Worm (Caenorhabditis elegans) whole organism, L4 larva: ENCODE data around the gene C16D9.1.

ENCODE experiments used
- D1046.2 ChIP-seq: fragments of 200-800 bp; sonication (Bioruptor generic); IDR thresholded peaks from 2 replicates; pipeline ENCODE4 v1.3.6; 2022; ENCODE audit warnings: missing genetic modification characterization, missing compliant biosample characterization
- F37D6.2 ChIP-seq: sonication (generic microtip); optimal IDR thresholded peaks from 2 replicates; lab custom pipeline; 2016; ENCODE audit warnings: mild to moderate bottlenecking, missing genetic modification characterization, missing compliant biosample characterization
- Y105C5A.15 ChIP-seq: fragments of 200-800 bp; sonication (Bioruptor generic); IDR thresholded peaks from 2 replicates; pipeline ENCODE4 v1.3.6; 2022; ENCODE audit warnings: missing genetic modification characterization, missing compliant biosample characterization
- ZK337.2 ChIP-seq: fragments of 200-800 bp; sonication (Bioruptor generic); IDR thresholded peaks from 2 replicates; pipeline ENCODE4 v1.3.6; 2022; ENCODE audit warnings: missing genetic modification reagents, missing genetic modification characterization, missing compliant biosample characterization
- ZK546.5 ChIP-seq, 2 experiments: sonication (generic microtip); optimal IDR thresholded peaks; 2 replicates each; lab custom pipeline; 2017; ENCODE audit warnings: missing biosample characterization in 2 of 2, missing genetic modification characterization in 2 of 2
- aha-1 ChIP-seq: fragments of 150-350 bp; peaks from one replicate; lab custom pipeline; 2014; ENCODE audit warnings: missing biosample characterization, missing genetic modification characterization
- aly-2 ChIP-seq: sonication (generic microtip); optimal IDR thresholded peaks from 2 replicates; lab custom pipeline; 2018; ENCODE audit warnings: missing biosample characterization, missing genetic modification characterization
- ceh-20 ChIP-seq: fragments of 200-800 bp; sonication (Bioruptor generic); IDR thresholded peaks from 2 replicates; pipeline ENCODE4 v1.3.6; 2022; ENCODE audit warnings: missing genetic modification reagents, missing genetic modification characterization, missing compliant biosample characterization
- ceh-44 ChIP-seq: fragments of 200-800 bp; sonication (Bioruptor generic); IDR thresholded peaks from 2 replicates; pipeline ENCODE4 v1.3.6; 2022; ENCODE audit warnings: missing genetic modification reagents, missing genetic modification characterization, missing compliant biosample characterization
- daf-12 ChIP-seq: fragments of 150-350 bp; optimal IDR thresholded peaks from 2 replicates; lab custom pipeline; 2014; ENCODE audit warnings: missing biosample characterization, missing genetic modification reagents, missing genetic modification characterization
- daf-16 ChIP-seq, 3 experiments: sonication (generic microtip); optimal IDR thresholded peaks; 2 replicates each; lab custom pipeline; 2016 to 2017; ENCODE audit warnings: missing genetic modification characterization in 3 of 3, missing genetic modification reagents in 3 of 3, mild to moderate bottlenecking in 2 of 3, missing compliant biosample characterization in 2 of 3, missing biosample characterization in 1 of 3, moderate library complexity in 1 of 3
- dmd-6 ChIP-seq: fragments of 200-800 bp; sonication (Bioruptor generic); IDR thresholded peaks from 2 replicates; pipeline ENCODE4 v1.3.6; 2022; ENCODE audit warnings: missing genetic modification reagents, missing genetic modification characterization, missing compliant biosample characterization
- dmd-8 ChIP-seq: fragments of 200-800 bp; sonication (Bioruptor generic); IDR thresholded peaks from 2 replicates; pipeline ENCODE4 v1.3.6; 2022; ENCODE audit warnings: missing genetic modification characterization, missing compliant biosample characterization
- dmd-9 ChIP-seq: fragments of 200-800 bp; sonication (Bioruptor generic); IDR thresholded peaks from 2 replicates; pipeline ENCODE4 v1.3.6; 2022; ENCODE audit warnings: missing genetic modification reagents, missing genetic modification characterization, missing compliant biosample characterization
- dpl-1 ChIP-seq: fragments of 150-350 bp; optimal IDR thresholded peaks from 2 replicates; lab custom pipeline; 2014; ENCODE audit warnings: missing biosample characterization, missing genetic modification reagents, missing genetic modification characterization
- duxl-1 ChIP-seq: sonication (generic microtip); optimal IDR thresholded peaks from 2 replicates; lab custom pipeline; 2016; ENCODE audit warnings: mild to moderate bottlenecking, missing genetic modification characterization, moderate library complexity, missing compliant biosample characterization; ENCODE audit not compliant: poor library complexity
- hlh-11 ChIP-seq: fragments of 200-800 bp; sonication (Bioruptor generic); optimal IDR thresholded peaks from 2 replicates; lab custom pipeline; 2018; ENCODE audit warnings: mild to moderate bottlenecking, missing genetic modification characterization, missing compliant biosample characterization
- lin-39 ChIP-seq: fragments of 150-350 bp; optimal IDR thresholded peaks from 2 replicates; lab custom pipeline; 2014; ENCODE audit warnings: missing biosample characterization, missing genetic modification reagents, missing genetic modification characterization
- nhr-10 ChIP-seq: fragments of 150-350 bp; optimal IDR thresholded peaks from 2 replicates; lab custom pipeline; 2014; ENCODE audit warnings: missing biosample characterization, missing genetic modification characterization
- nhr-102 ChIP-seq: sonication (generic microtip); optimal IDR thresholded peaks from 2 replicates; lab custom pipeline; 2016; ENCODE audit warnings: mild to moderate bottlenecking, missing genetic modification characterization, moderate library complexity, missing compliant biosample characterization
- nhr-11 ChIP-seq: fragments of 150-350 bp; optimal IDR thresholded peaks from 2 replicates; lab custom pipeline; 2014; ENCODE audit warnings: missing biosample characterization, missing genetic modification characterization
- nhr-111 ChIP-seq: fragments of 200-800 bp; sonication (Bioruptor generic); optimal IDR thresholded peaks from 2 replicates; lab custom pipeline; 2018; ENCODE audit warnings: mild to moderate bottlenecking, missing genetic modification characterization, missing compliant biosample characterization
- nhr-28 ChIP-seq: fragments of 150-350 bp; optimal IDR thresholded peaks from 2 replicates; lab custom pipeline; 2014; ENCODE audit warnings: missing biosample characterization, missing genetic modification characterization
- nhr-77 ChIP-seq: fragments of 150-350 bp; optimal IDR thresholded peaks from 2 replicates; lab custom pipeline; 2014; ENCODE audit warnings: missing biosample characterization, missing genetic modification characterization
- php-3 ChIP-seq: fragments of 200-800 bp; sonication (Bioruptor generic); IDR thresholded peaks from 2 replicates; pipeline ENCODE4 v1.3.6; 2022; ENCODE audit warnings: missing genetic modification reagents, missing genetic modification characterization, missing compliant biosample characterization
- pqm-1 ChIP-seq: sonication (generic microtip); optimal IDR thresholded peaks from 2 replicates; lab custom pipeline; 2017; ENCODE audit warnings: missing biosample characterization, missing genetic modification characterization
- sdz-12 ChIP-seq: fragments of 200-800 bp; sonication (Bioruptor generic); optimal IDR thresholded peaks from 2 replicates; lab custom pipeline; 2018; ENCODE audit warnings: mild to moderate bottlenecking, missing genetic modification characterization, missing compliant biosample characterization
- skn-1 ChIP-seq: fragments of 150-350 bp; optimal IDR thresholded peaks from 2 replicates; lab custom pipeline; 2014; ENCODE audit warnings: missing biosample characterization, missing genetic modification characterization
- spr-3 ChIP-seq: fragments of 200-800 bp; sonication (Bioruptor generic); optimal IDR thresholded peaks from 2 replicates; lab custom pipeline; 2018; ENCODE audit warnings: mild to moderate bottlenecking, missing genetic modification characterization, missing compliant biosample characterization
- tag-97 ChIP-seq: fragments of 200-800 bp; sonication (Bioruptor generic); IDR thresholded peaks from 2 replicates; pipeline ENCODE4 v1.3.6; 2022; ENCODE audit warnings: missing genetic modification characterization, missing compliant biosample characterization
- tra-1 ChIP-seq: fragments of 200-800 bp; sonication (Bioruptor generic); IDR thresholded peaks from 2 replicates; pipeline ENCODE4 v1.3.6; 2022; ENCODE audit warnings: missing genetic modification reagents, missing genetic modification characterization, missing compliant biosample characterization
- unc-39 ChIP-seq: sonication (generic microtip); optimal IDR thresholded peaks from 2 replicates; lab custom pipeline; 2017; ENCODE audit warnings: missing biosample characterization, missing genetic modification characterization
- unc-62 ChIP-seq, 3 experiments: fragments of 150-350 bp in 1 of 3; sonication (generic microtip); optimal IDR thresholded peaks in 2 of 3; peaks in 1 of 3; 1 replicate in 1 of 3; 2 replicates in 2 of 3; lab custom pipeline; 2014 to 2017; ENCODE audit warnings: missing biosample characterization in 3 of 3, missing genetic modification characterization in 3 of 3, missing genetic modification reagents in 3 of 3, missing genotype in 1 of 3
- zip-11 ChIP-seq: fragments of 200-800 bp; sonication (Bioruptor generic); IDR thresholded peaks from 2 replicates; pipeline ENCODE4 v1.3.6; 2022; ENCODE audit warnings: missing genetic modification characterization, missing compliant biosample characterization

Gene C16D9.1

DNA sequence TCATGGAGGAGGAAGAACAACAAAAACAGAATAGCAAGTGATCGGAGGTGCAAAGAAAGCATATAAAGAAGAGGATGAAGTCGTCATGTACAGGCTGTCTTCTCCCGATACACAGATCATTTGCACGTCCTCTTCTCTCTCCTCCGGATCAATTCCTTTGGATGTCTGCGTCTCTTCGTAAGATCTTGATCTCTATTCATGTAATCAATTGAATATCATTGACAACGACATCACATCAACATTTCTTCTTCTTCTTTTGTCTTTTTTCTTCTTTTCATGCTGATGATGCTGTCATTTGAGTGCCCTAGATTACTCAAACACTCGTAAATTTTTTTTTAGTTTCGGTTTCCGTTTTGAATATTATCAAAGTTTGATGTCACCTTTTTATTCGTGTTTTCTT lies 20.8 kb upstream of the C16D9.1 start, which contains the start of gene rol-3:
TSS of gene rol-3 (minus strand) at position 120 of the 400 bp plus-strand sequence.
- peak; percentile 54 for TF ChIP-seq nhr-28 (tag; lab: Kevin White, UChicago)
- TF ChIP-seq hlh-11 = peak; percentile 42
- TF ChIP-seq ZK337.2 = no peak

DNA sequence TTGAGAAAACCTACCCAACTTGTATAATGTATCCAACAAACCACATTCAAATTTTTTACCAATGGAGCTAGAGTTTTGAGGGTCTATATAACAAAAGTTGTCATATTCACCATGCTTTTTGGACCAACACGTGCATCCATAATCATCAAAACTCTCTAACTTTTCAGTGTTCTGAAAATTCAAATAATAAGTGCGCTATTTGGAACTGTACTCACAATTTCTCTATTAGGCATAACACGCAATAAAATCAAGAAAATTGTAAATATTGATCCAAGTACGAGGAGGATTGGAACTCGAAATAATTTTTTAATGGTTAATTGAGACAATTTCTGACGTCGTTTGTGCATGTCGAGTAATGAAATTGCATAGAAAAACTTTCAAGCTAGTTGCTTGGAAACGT lies 19.2 kb upstream of the C16D9.1 start, which contains the start of gene C16D9.3:
TSS of gene C16D9.3 (minus strand) at position 101 of the 400 bp plus-strand sequence.
- TF ChIP-seq dmd-8 (GFP tag; lab: Robert Waterston, UW) (no peak), nhr-111 (no peak)

DNA sequence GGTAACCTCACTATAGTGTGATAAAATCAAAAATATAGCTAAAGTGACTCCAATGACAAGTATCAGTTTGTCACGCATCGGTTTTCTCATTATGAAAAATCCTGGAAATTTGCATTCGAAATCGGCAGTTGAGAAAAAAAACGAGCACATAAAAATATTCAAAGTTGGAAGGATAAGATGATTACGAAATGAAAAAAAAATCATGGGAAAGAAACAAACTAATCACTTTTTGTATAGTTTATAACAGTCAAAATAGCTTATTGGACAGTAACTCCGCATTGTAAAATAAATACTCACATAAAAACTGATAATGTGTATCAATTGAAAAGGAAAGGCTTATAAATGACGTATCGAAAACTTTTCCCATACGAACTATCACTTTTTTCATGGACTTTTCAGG lies 16.3 kb upstream of the C16D9.1 start, which contains the start of gene C16D9.4:
TSS of gene C16D9.4 (minus strand) at position 101 of the 400 bp plus-strand sequence.
- TF ChIP-seq php-3 (GFP tag; lab: Robert Waterston, UW) (peak; percentile 33; the same call in 1 of the 2 replicates), dpl-1 (GFP tag; lab: Kevin White, UChicago) (no peak), nhr-28 (tag; lab: Kevin White, UChicago) (no peak)
- TF ChIP-seq, all 104 proteins: peak for 1

DNA sequence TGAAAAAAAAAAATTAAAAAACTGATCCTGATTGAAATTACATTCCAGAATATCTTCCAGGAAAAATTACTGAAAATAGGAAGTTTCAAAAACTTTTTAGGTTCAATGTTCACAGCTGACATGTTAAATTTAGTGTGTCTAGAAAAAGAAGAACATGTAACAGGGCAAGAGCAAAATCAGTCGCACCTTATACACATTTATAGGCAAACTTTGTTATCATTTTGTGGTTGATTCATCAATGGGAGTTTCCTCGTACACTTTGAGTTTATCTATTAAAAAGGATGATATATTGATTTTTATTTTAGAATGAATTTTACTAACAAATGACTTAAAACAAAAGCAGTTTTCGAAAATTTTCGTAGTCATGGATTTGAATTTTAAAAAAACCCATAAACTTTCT lies 15.9 kb upstream of the C16D9.1 start:
- TF ChIP-seq nhr-77 (tag; lab: Kevin White, UChicago) = no peak
- no peak for TF ChIP-seq tag-97 (GFP tag; lab: Robert Waterston, UW)
- no peak for TF ChIP-seq dmd-8 (GFP tag; lab: Robert Waterston, UW)
- peak in 1 of 2 experiments; percentile 64 for TF ChIP-seq unc-62 (GFP tag; optimal IDR thresholded peaks at IDR 0.05 in 1 of 2; lab: Kevin White, UChicago)
- no peak for TF ChIP-seq unc-62 (tag; optimal IDR thresholded peaks at IDR 0.05; lab: Kevin White, UChicago)
- TF ChIP-seq ZK546.5 (tag; optimal IDR thresholded peaks at IDR 0.05; lab: Kevin White, UChicago) = no peak
- no peak for TF ChIP-seq ceh-44 (GFP tag; lab: Robert Waterston, UW)
- TF ChIP-seq daf-12 = no peak
- TF ChIP-seq daf-16 (GFP tag; optimal IDR thresholded peaks at IDR 0.05; lab: Kevin White, UChicago) = no peak
- TF ChIP-seq daf-16 (tag; optimal IDR thresholded peaks at IDR 0.05; lab: Kevin White, UChicago) = peak; percentile 26
- no peak for TF ChIP-seq lin-39 (tag; lab: Kevin White, UChicago)
- no peak for TF ChIP-seq dmd-6 (GFP tag; lab: Robert Waterston, UW)
- TF ChIP-seq sdz-12 (GFP tag; lab: Kevin White, UChicago) = no peak
- no peak for TF ChIP-seq spr-3
- no peak for TF ChIP-seq nhr-10
- TF ChIP-seq skn-1 (tag; lab: Kevin White, UChicago) = no peak
- TF ChIP-seq nhr-11 (tag; lab: Kevin White, UChicago) = no peak
- TF ChIP-seq duxl-1 = no peak
- no peak for TF ChIP-seq zip-11
- TF ChIP-seq Y105C5A.15 = no peak
- TF ChIP-seq aha-1 = peak; percentile 29
- TF ChIP-seq pqm-1 (tag; lab: Kevin White, UChicago) = peak; percentile 50
- no peak for TF ChIP-seq tra-1 (GFP tag; lab: Robert Waterston, UW)
- TF ChIP-seq dmd-9 (GFP tag; lab: Robert Waterston, UW) = no peak
- TF ChIP-seq ceh-20 (GFP tag; lab: Robert Waterston, UW) = no peak
- peak; percentile 48 for TF ChIP-seq nhr-28 (tag; lab: Kevin White, UChicago)
- no peak for TF ChIP-seq aly-2 (tag; lab: Kevin White, UChicago)

DNA sequence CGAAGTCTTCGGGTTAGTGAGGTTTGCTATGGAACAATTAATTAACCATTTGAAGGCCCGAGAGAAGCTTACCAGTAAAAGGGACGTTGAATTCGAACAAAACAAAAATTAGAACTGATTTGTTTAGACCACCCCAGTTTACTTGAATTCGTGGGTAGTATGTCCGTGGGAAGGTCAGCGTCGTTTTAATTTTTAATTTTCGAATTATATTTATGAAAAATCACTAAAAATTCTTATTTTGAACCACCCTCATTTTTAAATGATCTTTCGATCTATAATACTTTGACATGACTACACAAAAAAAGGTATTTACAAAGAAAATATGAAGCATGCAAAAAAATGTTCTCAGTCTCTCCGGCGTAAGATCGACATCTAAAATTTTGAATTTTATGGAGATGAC lies 13.7 kb upstream of the C16D9.1 start, which contains the start of gene C16D9.5:
TSS of gene C16D9.5 (minus strand) at position 101 of the 400 bp plus-strand sequence.
- TF ChIP-seq dmd-9 (GFP tag; lab: Robert Waterston, UW) (no peak), D1046.2 (GFP tag; lab: Robert Waterston, UW) (no peak), unc-39 (no peak), nhr-102 (tag; lab: Kevin White, UChicago) (no peak), F37D6.2 (no peak)
